Worm (Caenorhabditis elegans) whole organism, early embryonic: ENCODE data around the gene Y32G9A.3.

ENCODE experiments used
- B0310.2 ChIP-seq: sonication (generic microtip); optimal IDR thresholded peaks from 2 replicates; lab custom pipeline; 2016; ENCODE audit warnings: mild to moderate bottlenecking, missing genetic modification characterization, missing compliant biosample characterization
- F13C5.2 ChIP-seq: sonication (generic microtip); optimal IDR thresholded peaks from 2 replicates; lab custom pipeline; 2017; ENCODE audit warnings: mild to moderate bottlenecking, missing genetic modification characterization, inconsistent platforms, missing compliant biosample characterization
- aly-1 ChIP-seq: sonication (generic microtip); optimal IDR thresholded peaks from 2 replicates; lab custom pipeline; 2016; ENCODE audit warnings: missing genetic modification characterization, missing compliant biosample characterization
- ama-1 ChIP-seq: fragments of 150-350 bp; optimal IDR thresholded peaks from 2 replicates; lab custom pipeline; 2014
- ceh-13 ChIP-seq: fragments of 200-800 bp; sonication (Bioruptor generic); optimal IDR thresholded peaks from 2 replicates; lab custom pipeline; 2018; ENCODE audit warnings: mild to moderate bottlenecking, missing genetic modification characterization, missing compliant biosample characterization
- ceh-36 ChIP-seq: sonication (generic microtip); optimal IDR thresholded peaks from 2 replicates; lab custom pipeline; 2016; ENCODE audit warnings: missing genetic modification characterization, inconsistent platforms, missing compliant biosample characterization
- ets-7 ChIP-seq: sonication (generic microtip); optimal IDR thresholded peaks from 2 replicates; lab custom pipeline; 2016; ENCODE audit warnings: missing genotype, missing genetic modification characterization, missing compliant biosample characterization
- flt-1 ChIP-seq: fragments of 200-800 bp; sonication (Bioruptor generic); IDR thresholded peaks from 2 replicates; pipeline ENCODE4 v1.3.6; 2022; ENCODE audit warnings: missing genetic modification characterization, missing compliant biosample characterization
- hmbx-1 ChIP-seq: sonication (generic microtip); optimal IDR thresholded peaks from 2 replicates; lab custom pipeline; 2016; ENCODE audit warnings: mild to moderate bottlenecking, missing genetic modification characterization, missing compliant biosample characterization
- hmg-4 ChIP-seq: fragments of 200-800 bp; sonication (Bioruptor generic); optimal IDR thresholded peaks from 2 replicates; lab custom pipeline; 2018; ENCODE audit warnings: mild to moderate bottlenecking, missing genetic modification characterization, missing compliant biosample characterization
- hnd-1 ChIP-seq: sonication (generic microtip); optimal IDR thresholded peaks from 2 replicates; lab custom pipeline; 2016; ENCODE audit warnings: missing genetic modification characterization, missing compliant biosample characterization
- pes-1 ChIP-seq: fragments of 200-800 bp; sonication (Bioruptor generic); IDR thresholded peaks from 2 replicates; pipeline ENCODE4 v1.3.6; 2022; ENCODE audit warnings: missing genetic modification reagents, missing genetic modification characterization, missing compliant biosample characterization
- scrt-1 ChIP-seq: fragments of 200-800 bp; sonication (Bioruptor generic); IDR thresholded peaks from 2 replicates; pipeline ENCODE4 v1.3.6; 2022; ENCODE audit warnings: missing genetic modification characterization, missing compliant biosample characterization
- sea-1 ChIP-seq: fragments of 200-800 bp; sonication (Bioruptor generic); conservative IDR thresholded peaks from 2 replicates; pipeline ENCODE4 v1.3.6; 2022; ENCODE audit warnings: missing genetic modification characterization, missing compliant biosample characterization
- tbx-11 ChIP-seq: fragments of 200-800 bp; sonication (Bioruptor generic); IDR thresholded peaks from 2 replicates; pipeline ENCODE4 v1.3.6; 2022; ENCODE audit warnings: missing genetic modification characterization, missing compliant biosample characterization
- tbx-37 ChIP-seq: fragments of 200-800 bp; sonication (Bioruptor generic); conservative IDR thresholded peaks from 2 replicates; pipeline ENCODE4 v1.3.6; 2022; ENCODE audit warnings: missing genetic modification reagents, missing genetic modification characterization, missing compliant biosample characterization
- tra-4 ChIP-seq: sonication (generic microtip); optimal IDR thresholded peaks from 2 replicates; lab custom pipeline; 2017; ENCODE audit warnings: missing genetic modification characterization, missing compliant biosample characterization

The Y32G9A.3 gene

ce11 chrV:1871768-1872296 lies 39.4 kb upstream of the Y32G9A.3 start, which contains the start of the genes T10B5.4 and cct-7:
Gene T10B5.4 (minus strand): TSS chrV:1871807.
Gene cct-7 (plus strand): TSS chrV:1872246.
- TF ChIP-seq ets-7 (tag; lab: Kevin White, UChicago) (peak; percentile 16), tra-4 (tag; lab: Kevin White, UChicago) (no peak), F13C5.2 (tag; lab: Kevin White, UChicago) (peak; percentile 59), tbx-37 (GFP tag; lab: Robert Waterston, UW) (peak; percentile 54; the same call in 1 of the 2 replicates), flt-1 (GFP tag; lab: Robert Waterston, UW) (peak; percentile 36; the same call in 1 of the 2 replicates), hmbx-1 (tag; lab: Kevin White, UChicago) (no peak), ama-1 (lab: Kevin White, UChicago) (no peak), hmg-4 (GFP tag; lab: Kevin White, UChicago) (peak; percentile 54), hnd-1 (tag; lab: Kevin White, UChicago) (no peak), scrt-1 (GFP tag; lab: Robert Waterston, UW) (no peak), B0310.2 (no peak), aly-1 (tag; lab: Kevin White, UChicago) (no peak), ceh-36 (tag; lab: Kevin White, UChicago) (no peak), pes-1 (GFP tag; lab: Robert Waterston, UW) (peak; percentile 43; the same call in 1 of the 2 replicates), ceh-13 (GFP tag; lab: Kevin White, UChicago) (no peak), tbx-11 (GFP tag; lab: Robert Waterston, UW) (no peak), sea-1 (GFP tag; lab: Robert Waterston, UW) (peak; percentile 55; the same call in 1 of the 2 replicates)

ce11 chrV:1874827-1875226 lies 36.4 kb upstream of the Y32G9A.3 start:
- no peak for TF ChIP-seq F13C5.2 (tag; lab: Kevin White, UChicago)
- TF ChIP-seq hmbx-1 (tag; lab: Kevin White, UChicago) = no peak
- TF ChIP-seq pes-1 (GFP tag; lab: Robert Waterston, UW) = no peak
- no peak for TF ChIP-seq tbx-11 (GFP tag; lab: Robert Waterston, UW)
- no peak for TF ChIP-seq B0310.2
- TF ChIP-seq tra-4 (tag; lab: Kevin White, UChicago) = no peak
- no peak for TF ChIP-seq tbx-37 (GFP tag; lab: Robert Waterston, UW)

ce11 chrV:1875497-1875988 lies 35.7 kb upstream of the Y32G9A.3 start:
- TF ChIP-seq flt-1 (GFP tag; lab: Robert Waterston, UW) (no peak), ets-7 (tag; lab: Kevin White, UChicago) (no peak), hmbx-1 (tag; lab: Kevin White, UChicago) (peak; percentile 38), tra-4 (tag; lab: Kevin White, UChicago) (peak; percentile 15), tbx-11 (GFP tag; lab: Robert Waterston, UW) (no peak), tbx-37 (GFP tag; lab: Robert Waterston, UW) (no peak), ceh-13 (GFP tag; lab: Kevin White, UChicago) (peak; percentile 17), ama-1 (lab: Kevin White, UChicago) (peak; percentile 61), ceh-36 (tag; lab: Kevin White, UChicago) (peak; percentile 34), hnd-1 (tag; lab: Kevin White, UChicago) (no peak), F13C5.2 (tag; lab: Kevin White, UChicago) (no peak), aly-1 (tag; lab: Kevin White, UChicago) (no peak), hmg-4 (GFP tag; lab: Kevin White, UChicago) (no peak), scrt-1 (GFP tag; lab: Robert Waterston, UW) (no peak), sea-1 (GFP tag; lab: Robert Waterston, UW) (peak; percentile 25; the same call in 1 of the 2 replicates), pes-1 (GFP tag; lab: Robert Waterston, UW) (peak; percentile 58; the same call in 1 of the 2 replicates), B0310.2 (peak; percentile 72)

- no peak for TF ChIP-seq hnd-1 (tag; lab: Kevin White, UChicago)
- no peak for TF ChIP-seq ceh-36 (tag; lab: Kevin White, UChicago)
- no peak for TF ChIP-seq aly-1 (tag; lab: Kevin White, UChicago)
- TF ChIP-seq tbx-37 (GFP tag; lab: Robert Waterston, UW) = no peak
- TF ChIP-seq pes-1 (GFP tag; lab: Robert Waterston, UW) = no peak
- no peak for TF ChIP-seq ama-1 (lab: Kevin White, UChicago)
- TF ChIP-seq scrt-1 (GFP tag; lab: Robert Waterston, UW) = no peak
- TF ChIP-seq tbx-11 (GFP tag; lab: Robert Waterston, UW) = no peak
- no peak for TF ChIP-seq ets-7 (tag; lab: Kevin White, UChicago)
- TF ChIP-seq tra-4 (tag; lab: Kevin White, UChicago) = no peak
- TF ChIP-seq F13C5.2 (tag; lab: Kevin White, UChicago) = no peak
Observed at ce11 chrV:1878030-1878429, 33.2 kb upstream of the Y32G9A.3 start.

- no peak for TF ChIP-seq tbx-11 (GFP tag; lab: Robert Waterston, UW)
- TF ChIP-seq F13C5.2 (tag; lab: Kevin White, UChicago) = no peak
- no peak for TF ChIP-seq tra-4 (tag; lab: Kevin White, UChicago)
- TF ChIP-seq hnd-1 (tag; lab: Kevin White, UChicago) = no peak
- TF ChIP-seq scrt-1 (GFP tag; lab: Robert Waterston, UW) = no peak
- TF ChIP-seq ceh-13 (GFP tag; lab: Kevin White, UChicago) = no peak
- no peak for TF ChIP-seq pes-1 (GFP tag; lab: Robert Waterston, UW)
- no peak for TF ChIP-seq hmbx-1 (tag; lab: Kevin White, UChicago)
- no peak for TF ChIP-seq ets-7 (tag; lab: Kevin White, UChicago)
Observed at ce11 chrV:1883131-1883530, 28.1 kb upstream of the Y32G9A.3 start.

ce11 chrV:1886997-1887396 lies 24.2 kb upstream of the Y32G9A.3 start:
- no peak for TF ChIP-seq tbx-37 (GFP tag; lab: Robert Waterston, UW)
- no peak for TF ChIP-seq hmg-4 (GFP tag; lab: Kevin White, UChicago)
- no peak for TF ChIP-seq B0310.2
